Worm (Caenorhabditis elegans) whole organism, early embryonic: ENCODE measurements around the gene col-108.

Experiments used
- B0310.2 ChIP-seq: sonication (generic microtip); optimal IDR thresholded peaks from 2 replicates; lab custom pipeline; 2016; ENCODE audit warnings: mild to moderate bottlenecking, missing genetic modification characterization, missing compliant biosample characterization
- aly-1 ChIP-seq: sonication (generic microtip); optimal IDR thresholded peaks from 2 replicates; lab custom pipeline; 2016; ENCODE audit warnings: missing genetic modification characterization, missing compliant biosample characterization
- hmg-4 ChIP-seq: fragments of 200-800 bp; sonication (Bioruptor generic); optimal IDR thresholded peaks from 2 replicates; lab custom pipeline; 2018; ENCODE audit warnings: mild to moderate bottlenecking, missing genetic modification characterization, missing compliant biosample characterization
- hnd-1 ChIP-seq: sonication (generic microtip); optimal IDR thresholded peaks from 2 replicates; lab custom pipeline; 2016; ENCODE audit warnings: missing genetic modification characterization, missing compliant biosample characterization
- pes-1 ChIP-seq: fragments of 200-800 bp; sonication (Bioruptor generic); IDR thresholded peaks from 2 replicates; pipeline ENCODE4 v1.3.6; 2022; ENCODE audit warnings: missing genetic modification reagents, missing genetic modification characterization, missing compliant biosample characterization
- scrt-1 ChIP-seq: fragments of 200-800 bp; sonication (Bioruptor generic); IDR thresholded peaks from 2 replicates; pipeline ENCODE4 v1.3.6; 2022; ENCODE audit warnings: missing genetic modification characterization, missing compliant biosample characterization
- sea-1 ChIP-seq: fragments of 200-800 bp; sonication (Bioruptor generic); conservative IDR thresholded peaks from 2 replicates; pipeline ENCODE4 v1.3.6; 2022; ENCODE audit warnings: missing genetic modification characterization, missing compliant biosample characterization
- tbx-11 ChIP-seq: fragments of 200-800 bp; sonication (Bioruptor generic); IDR thresholded peaks from 2 replicates; pipeline ENCODE4 v1.3.6; 2022; ENCODE audit warnings: missing genetic modification characterization, missing compliant biosample characterization

col-108 gene

DNA sequence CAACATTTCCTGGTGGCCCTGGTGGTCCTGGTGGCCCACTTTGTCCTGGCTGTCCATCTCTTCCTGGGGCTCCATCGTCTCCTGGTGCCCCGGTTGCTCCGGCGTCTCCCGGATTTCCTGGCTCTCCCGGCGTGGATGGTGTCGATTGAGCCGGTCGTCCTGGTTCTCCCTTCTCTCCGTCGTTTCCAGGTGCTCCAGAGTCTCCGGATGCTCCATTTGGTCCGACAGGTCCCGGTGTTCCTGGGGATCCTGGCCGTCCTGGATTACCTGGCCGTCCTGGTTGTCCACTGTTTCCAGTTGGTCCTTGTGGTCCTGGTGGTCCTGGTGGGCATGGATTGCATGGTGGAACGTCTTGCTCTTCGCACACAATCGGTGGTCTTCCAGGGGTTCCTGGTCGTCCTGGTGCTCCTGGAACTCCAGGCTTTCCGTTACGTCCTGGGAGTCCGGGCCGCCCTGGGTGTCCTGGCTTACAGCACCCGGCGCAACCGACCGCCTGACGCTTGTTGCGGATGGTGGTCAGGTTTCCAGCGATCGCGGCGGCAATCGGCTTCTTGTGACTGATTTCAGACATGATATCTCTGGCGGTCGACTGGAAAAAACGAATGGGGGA lies 50.2 kb downstream of the col-108 start:
- TF ChIP-seq sea-1 (GFP tag; lab: Robert Waterston, UW) = no peak
- TF ChIP-seq scrt-1 (GFP tag; lab: Robert Waterston, UW) = no peak
- no peak for TF ChIP-seq pes-1 (GFP tag; lab: Robert Waterston, UW)
- no peak for TF ChIP-seq B0310.2
- TF ChIP-seq tbx-11 (GFP tag; lab: Robert Waterston, UW) = no peak
- TF ChIP-seq hmg-4 (GFP tag; lab: Kevin White, UChicago) = no peak
- TF ChIP-seq hnd-1 (tag; lab: Kevin White, UChicago) = no peak
- TF ChIP-seq aly-1 = no peak
